Worm (Caenorhabditis elegans) whole organism, mixed stage, embryonic: ENCODE measurements around the gene nstp-8.

Experiments used
- nhr-28 ChIP-seq: fragments of 150-350 bp; optimal IDR thresholded peaks from 2 replicates; lab custom pipeline; 2014; ENCODE audit warnings: missing biosample characterization, missing genetic modification characterization
- unc-39 ChIP-seq: fragments of 150-350 bp; optimal IDR thresholded peaks from 2 replicates; lab custom pipeline; 2014; ENCODE audit warnings: missing biosample characterization, missing genetic modification characterization

DNA sequence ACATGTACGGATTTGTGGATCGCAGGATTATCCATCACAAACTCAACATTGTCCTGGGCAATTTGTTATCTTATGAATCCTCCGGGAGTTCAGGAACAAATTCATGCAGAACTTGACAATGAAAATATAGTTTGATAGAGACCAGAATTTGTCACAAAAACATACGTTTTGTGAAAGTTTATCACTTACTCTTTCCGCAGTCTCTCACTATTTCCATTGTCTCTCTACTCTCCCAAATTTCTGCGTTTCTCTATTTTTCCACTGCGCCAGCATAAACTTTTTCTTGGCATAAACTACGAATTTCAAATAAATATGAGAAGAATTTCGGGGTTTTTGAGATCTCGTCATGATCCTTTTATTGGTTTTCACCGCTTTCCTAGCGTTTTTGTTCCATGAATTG lies 27.2 kb downstream of the nstp-8 start, which contains the start of gene cyp-33C3:
- TF ChIP-seq nhr-28 (tag; lab: Kevin White, UChicago) (no peak), unc-39 (tag; lab: Kevin White, UChicago) (no peak)
